Fruit fly (Drosophila melanogaster) whole organism, larva: ENCODE results near the gene twr.

ENCODE experiments used
- noc ChIP-seq: fragments of 200-800 bp; sonication (Bioruptor generic); optimal IDR thresholded peaks from 3 replicates; lab custom pipeline; 2019; ENCODE audit warnings: missing biosample characterization, mild to moderate bottlenecking, missing genetic modification characterization, moderate library complexity

twr gene

dm6 chr3R:6657278-6658246 is at the start of gene twr, which contains the start of gene CG1307:
Gene twr (plus strand): TSS chr3R:6657882.
Gene CG1307 (minus strand): TSS chr3R:6657442.
- TF ChIP-seq noc (tag; lab: Kevin White, UChicago), result no peak

- no peak for TF ChIP-seq noc (tag; lab: Kevin White, UChicago)
Measured at dm6 chr3R:6608814-6609213, 48.9 kb upstream of the twr start, which contains the start of gene glob2. Gene glob2 (minus strand): TSS chr3R:6608914.

- no peak for TF ChIP-seq noc (tag; lab: Kevin White, UChicago)
Measured at dm6 chr3R:6627800-6628199, 29.9 kb upstream of the twr start, which contains the start of gene sowi. Gene sowi (minus strand): TSS chr3R:6627900.

- no peak for TF ChIP-seq noc (tag; lab: Kevin White, UChicago)
Measured at dm6 chr3R:6629221-6629620, 28.5 kb upstream of the twr start, which contains the start of gene CG15177. Gene CG15177 (minus strand): TSS chr3R:6629321.

- TF ChIP-seq noc (tag; lab: Kevin White, UChicago), result no peak
Measured at dm6 chr3R:6629851-6630250, 27.8 kb upstream of the twr start, which contains the start of gene sunz. Gene sunz (plus strand): TSS chr3R:6630151.

- TF ChIP-seq noc (tag; lab: Kevin White, UChicago), result no peak
Measured at dm6 chr3R:6640932-6641331, 16.8 kb upstream of the twr start, which contains the start of gene CG31286. Gene CG31286 (plus strand): TSS chr3R:6641232.

- TF ChIP-seq noc (tag; lab: Kevin White, UChicago), result no peak
Measured at dm6 chr3R:6644334-6644733, 13.3 kb upstream of the twr start, which contains the start of gene Ass. Gene Ass (minus strand): TSS chr3R:6644434.

- no peak for TF ChIP-seq noc (tag; lab: Kevin White, UChicago)
Measured at dm6 chr3R:6646740-6647139, 10.9 kb upstream of the twr start, which contains the start of gene Taf1. Gene Taf1 (plus strand): TSS chr3R:6646889.

- no peak for TF ChIP-seq noc (tag; lab: Kevin White, UChicago)
Measured at dm6 chr3R:6659941-6660340, 2.3 kb downstream of the twr start, which contains the start of gene agt. Gene agt (minus strand): TSS chr3R:6660100.

- TF ChIP-seq noc (tag; lab: Kevin White, UChicago), result no peak
Measured at dm6 chr3R:6662613-6663288, 5.1 kb downstream of the twr start.

- TF ChIP-seq noc (tag; lab: Kevin White, UChicago), result no peak
Measured at dm6 chr3R:6663289-6663666, 5.6 kb downstream of the twr start.

- TF ChIP-seq noc (tag; lab: Kevin White, UChicago), result no peak
Measured at dm6 chr3R:6664371-6665116, 6.9 kb downstream of the twr start.

dm6 chr3R:6665117-6665654 is 7.5 kb downstream of the twr start:
- TF ChIP-seq noc (tag; lab: Kevin White, UChicago), result no peak

dm6 chr3R:6667245-6667644 is 9.6 kb downstream of the twr start:
- no peak for TF ChIP-seq noc (tag; lab: Kevin White, UChicago)

dm6 chr3R:6668234-6668633 is 10.6 kb downstream of the twr start:
- TF ChIP-seq noc (tag; lab: Kevin White, UChicago), result no peak
